Worm (Caenorhabditis elegans) whole organism, L1 larva: ENCODE results near the gene act-5.

Experiments
- C16A3.4 ChIP-seq: fragments of 150-350 bp; optimal IDR thresholded peaks from 2 replicates; lab custom pipeline; 2014; ENCODE audit warnings: missing biosample characterization, missing genetic modification characterization
- C34B4.2 ChIP-seq: sonication (generic microtip); optimal IDR thresholded peaks from 2 replicates; lab custom pipeline; 2017; ENCODE audit warnings: mild to moderate bottlenecking, missing genetic modification characterization, missing compliant biosample characterization
- Y116A8C.19 ChIP-seq: sonication (generic microtip); optimal IDR thresholded peaks from 2 replicates; lab custom pipeline; 2016; ENCODE audit warnings: missing compliant biosample characterization, missing genetic modification characterization, borderline replicate concordance
- alr-1 ChIP-seq: fragments of 200-800 bp; sonication (Bioruptor generic); optimal IDR thresholded peaks from 2 replicates; lab custom pipeline; 2018; ENCODE audit warnings: borderline replicate concordance, mild to moderate bottlenecking, missing genetic modification characterization, missing compliant biosample characterization
- ama-1 ChIP-seq: fragments of 150-350 bp; optimal IDR thresholded peaks from 2 replicates; lab custom pipeline; 2014
- ceh-88 ChIP-seq: fragments of 200-800 bp; sonication (Bioruptor generic); IDR thresholded peaks from 2 replicates; pipeline ENCODE4 v1.3.6; 2022; ENCODE audit warnings: missing genetic modification characterization, missing compliant biosample characterization
- dsc-1 ChIP-seq: sonication (generic microtip); optimal IDR thresholded peaks from 2 replicates; lab custom pipeline; 2016; ENCODE audit warnings: mild to moderate bottlenecking, missing genetic modification characterization, missing compliant biosample characterization
- egl-13 ChIP-seq: sonication (generic microtip); optimal IDR thresholded peaks from 2 replicates; lab custom pipeline; 2016; ENCODE audit warnings: missing genotype, missing genetic modification reagents, missing genetic modification characterization, missing compliant biosample characterization
- egl-27 ChIP-seq, 2 experiments: fragments of 150-350 bp in 1 of 2; sonication (generic microtip); optimal IDR thresholded peaks; 3 replicates each; lab custom pipeline; 2017 to 2018; ENCODE audit warnings: missing biosample characterization in 2 of 2, missing genetic modification characterization in 2 of 2, missing genetic modification reagents in 2 of 2
- elt-2 ChIP-seq: sonication (generic microtip); optimal IDR thresholded peaks from 2 replicates; lab custom pipeline; 2016; ENCODE audit warnings: missing genetic modification characterization, mild to moderate bottlenecking, inconsistent platforms, missing compliant biosample characterization, missing genetic modification reagents
- ets-5 ChIP-seq: fragments of 200-800 bp; sonication (Bioruptor generic); IDR thresholded peaks from 2 replicates; pipeline ENCODE4 v1.3.6; 2022; ENCODE audit warnings: missing genetic modification characterization, missing compliant biosample characterization
- fkh-10 ChIP-seq: sonication (generic microtip); optimal IDR thresholded peaks from 2 replicates; lab custom pipeline; 2017; ENCODE audit warnings: missing biosample characterization, missing genetic modification reagents, missing genetic modification characterization
- fkh-8 ChIP-seq: sonication (generic microtip); optimal IDR thresholded peaks from 2 replicates; lab custom pipeline; 2016; ENCODE audit warnings: mild to moderate bottlenecking, missing genetic modification characterization, missing compliant biosample characterization
- grh-1 ChIP-seq: fragments of 200-800 bp; sonication (Bioruptor generic); IDR thresholded peaks from 2 replicates; pipeline ENCODE4 v1.3.6; 2022; ENCODE audit warnings: missing genetic modification reagents, missing genetic modification characterization, missing compliant biosample characterization
- hlh-17 ChIP-seq: fragments of 200-800 bp; sonication (Bioruptor generic); optimal IDR thresholded peaks from 2 replicates; lab custom pipeline; 2018; ENCODE audit warnings: missing genetic modification characterization, mild to moderate bottlenecking, missing compliant biosample characterization, moderate library complexity, borderline replicate concordance
- hlh-4 ChIP-seq: sonication (generic microtip); optimal IDR thresholded peaks from 2 replicates; lab custom pipeline; 2016; ENCODE audit warnings: mild to moderate bottlenecking, missing genetic modification characterization, missing compliant biosample characterization
- irx-1 ChIP-seq: sonication (generic microtip); optimal IDR thresholded peaks from 2 replicates; lab custom pipeline; 2016; ENCODE audit warnings: missing genetic modification characterization, missing compliant biosample characterization
- isw-1 ChIP-seq: fragments of 200-800 bp; sonication (Bioruptor generic); IDR thresholded peaks from 2 replicates; pipeline ENCODE4 v1.3.6; 2022; ENCODE audit warnings: missing genetic modification characterization, missing compliant biosample characterization
- lin-13 ChIP-seq: fragments of 150-350 bp; optimal IDR thresholded peaks from 2 replicates; lab custom pipeline; 2014; ENCODE audit warnings: missing biosample characterization, missing genetic modification reagents, missing genetic modification characterization
- lin-14 ChIP-seq: fragments of 200-800 bp; sonication (Bioruptor generic); optimal IDR thresholded peaks from 2 replicates; lab custom pipeline; 2018; ENCODE audit warnings: mild to moderate bottlenecking, missing genetic modification characterization, moderate library complexity, missing compliant biosample characterization
- lin-15B ChIP-seq: fragments of 150-350 bp; sonication (generic microtip); optimal IDR thresholded peaks from 3 replicates; lab custom pipeline; 2014; ENCODE audit warnings: missing biosample characterization, missing genetic modification characterization
- lin-39 ChIP-seq: fragments of 150-350 bp; optimal IDR thresholded peaks from 2 replicates; lab custom pipeline; 2014; ENCODE audit warnings: missing biosample characterization, missing genetic modification reagents, missing genetic modification characterization
- lir-3 ChIP-seq: sonication (generic microtip); optimal IDR thresholded peaks from 2 replicates; lab custom pipeline; 2016; ENCODE audit warnings: mild to moderate bottlenecking, missing genetic modification characterization, moderate library complexity, missing compliant biosample characterization; ENCODE audit not compliant: poor library complexity
- mef-2 ChIP-seq: fragments of 150-350 bp; optimal IDR thresholded peaks from 2 replicates; lab custom pipeline; 2014; ENCODE audit warnings: missing biosample characterization, missing genetic modification characterization
- mep-1 ChIP-seq: fragments of 150-350 bp; optimal IDR thresholded peaks from 2 replicates; lab custom pipeline; 2014; ENCODE audit warnings: missing biosample characterization, missing genetic modification characterization
- nhr-28 ChIP-seq: fragments of 150-350 bp; optimal IDR thresholded peaks from 2 replicates; lab custom pipeline; 2014; ENCODE audit warnings: missing biosample characterization, missing genetic modification characterization
- nhr-71 ChIP-seq: sonication (generic microtip); optimal IDR thresholded peaks from 2 replicates; lab custom pipeline; 2016; ENCODE audit warnings: mild to moderate bottlenecking, missing genetic modification characterization, moderate library complexity, missing compliant biosample characterization
- nhr-90 ChIP-seq: sonication (generic microtip); optimal IDR thresholded peaks from 2 replicates; lab custom pipeline; 2016; ENCODE audit warnings: mild to moderate bottlenecking, missing genetic modification characterization, missing compliant biosample characterization; ENCODE audit not compliant: poor library complexity
- pax-3 ChIP-seq: fragments of 200-800 bp; sonication (Bioruptor generic); optimal IDR thresholded peaks from 2 replicates; lab custom pipeline; 2018; ENCODE audit warnings: mild to moderate bottlenecking, missing genetic modification characterization, moderate library complexity, missing compliant biosample characterization
- pqm-1 ChIP-seq: sonication (generic microtip); optimal IDR thresholded peaks from 3 replicates; lab custom pipeline; 2017; ENCODE audit warnings: missing biosample characterization, missing genetic modification characterization
- snu-23 ChIP-seq: sonication (generic microtip); optimal IDR thresholded peaks from 2 replicates; lab custom pipeline; 2016; ENCODE audit warnings: missing genetic modification characterization, missing compliant biosample characterization
- sup-37 ChIP-seq: fragments of 200-800 bp; sonication (Bioruptor generic); optimal IDR thresholded peaks from 2 replicates; lab custom pipeline; 2018; ENCODE audit warnings: mild to moderate bottlenecking, missing genetic modification characterization, missing compliant biosample characterization
- tbx-2 ChIP-seq: sonication (generic microtip); optimal IDR thresholded peaks from 2 replicates; lab custom pipeline; 2016; ENCODE audit warnings: missing genetic modification characterization, missing compliant biosample characterization
- unc-30 ChIP-seq: sonication (generic microtip); optimal IDR thresholded peaks from 2 replicates; lab custom pipeline; 2017; ENCODE audit warnings: missing biosample characterization, missing genetic modification characterization
- unc-62 ChIP-seq: fragments of 150-350 bp; optimal IDR thresholded peaks from 2 replicates; lab custom pipeline; 2014; ENCODE audit warnings: missing biosample characterization, missing genetic modification reagents, missing genetic modification characterization
- unc-86 ChIP-seq: sonication (generic microtip); optimal IDR thresholded peaks from 2 replicates; lab custom pipeline; 2016; ENCODE audit warnings: missing genetic modification characterization, missing compliant biosample characterization
- vab-15 ChIP-seq: sonication (generic microtip); optimal IDR thresholded peaks from 2 replicates; lab custom pipeline; 2017; ENCODE audit warnings: missing genotype, mild to moderate bottlenecking, missing genetic modification characterization, missing compliant biosample characterization
- ztf-4 ChIP-seq: fragments of 150-350 bp; optimal IDR thresholded peaks from 2 replicates; lab custom pipeline; 2014; ENCODE audit warnings: missing biosample characterization, missing genetic modification characterization

act-5 gene

DNA sequence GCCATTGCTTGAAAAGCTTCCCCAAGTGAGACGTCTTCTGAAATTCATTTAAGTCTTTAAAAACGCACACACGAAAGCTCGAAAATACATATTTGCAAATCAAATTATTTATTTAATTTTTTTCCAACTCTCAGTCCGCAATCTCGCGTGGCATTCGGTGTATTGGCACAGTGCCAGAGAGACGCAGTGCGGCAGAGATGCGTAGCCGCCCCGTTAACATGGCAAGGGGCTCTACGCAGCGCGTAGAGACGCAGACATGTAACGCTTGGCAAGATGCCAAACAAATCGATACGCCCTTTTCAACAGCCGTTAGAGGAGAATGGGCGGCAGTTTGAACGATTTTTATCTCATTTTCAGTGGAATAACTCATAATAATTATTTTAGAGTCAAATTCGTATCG, 37.7 kb upstream of the act-5 start, which contains the start of the genes drr-2 and set-16 (continued):
- TF ChIP-seq lin-39, result peak; percentile 92
- peak; percentile 53 for TF ChIP-seq hlh-4 (tag; lab: Kevin White, UChicago)
- TF ChIP-seq mep-1 (tag; lab: Kevin White, UChicago), result peak; percentile 99
- peak; percentile 99 for TF ChIP-seq isw-1 (GFP tag; lab: Robert Waterston, UW)
- peak; percentile 97 for TF ChIP-seq fkh-10 (GFP tag; lab: Kevin White, UChicago)
- peak; percentile 99 for TF ChIP-seq lin-13 (GFP tag; lab: Kevin White, UChicago)
- peak; percentile 99 for TF ChIP-seq fkh-8 (tag; lab: Kevin White, UChicago)
- peak; percentile 99 for TF ChIP-seq tbx-2 (tag; lab: Kevin White, UChicago)
- peak; percentile 95 for TF ChIP-seq ceh-88

ce11 chrIII:13642776-13643175, 36.9 kb upstream of the act-5 start:
- no peak for TF ChIP-seq C34B4.2 (tag; lab: Kevin White, UChicago)
- TF ChIP-seq unc-62 (GFP tag; lab: Kevin White, UChicago), result no peak
- no peak for TF ChIP-seq lin-14
- no peak for TF ChIP-seq egl-13 (tag; lab: Kevin White, UChicago)
- TF ChIP-seq ceh-88, result no peak
- no peak for TF ChIP-seq vab-15
- no peak for TF ChIP-seq sup-37
- no peak for TF ChIP-seq irx-1 (tag; lab: Kevin White, UChicago)
- no peak for TF ChIP-seq dsc-1 (tag; lab: Kevin White, UChicago)
- no peak for TF ChIP-seq alr-1 (tag; lab: Kevin White, UChicago)
- TF ChIP-seq Y116A8C.19 (tag; lab: Kevin White, UChicago), result no peak
- TF ChIP-seq unc-86 (tag; lab: Kevin White, UChicago), result no peak
- no peak for TF ChIP-seq mef-2
- no peak for TF ChIP-seq egl-27 (tag; optimal IDR thresholded peaks at IDR 0.05; lab: Kevin White, UChicago)
- TF ChIP-seq, all 84 proteins: peak for 0

- no peak for TF ChIP-seq lin-15B (tag; lab: Kevin White, UChicago)
- TF ChIP-seq nhr-90 (tag; lab: Kevin White, UChicago), result no peak
- TF ChIP-seq pqm-1 (tag; lab: Kevin White, UChicago), result no peak
- TF ChIP-seq unc-30 (tag; lab: Kevin White, UChicago), result no peak
- no peak for TF ChIP-seq snu-23 (GFP tag; lab: Kevin White, UChicago)
- no peak for TF ChIP-seq ets-5 (GFP tag; lab: Robert Waterston, UW)
- no peak for TF ChIP-seq C16A3.4
- TF ChIP-seq pax-3 (tag; lab: Kevin White, UChicago), result no peak
- TF ChIP-seq elt-2 (tag; lab: Kevin White, UChicago), result no peak
- no peak for TF ChIP-seq vab-15
- no peak for TF ChIP-seq dsc-1 (tag; lab: Kevin White, UChicago)
- TF ChIP-seq ztf-4 (tag; lab: Kevin White, UChicago), result no peak
- no peak for TF ChIP-seq isw-1 (GFP tag; lab: Robert Waterston, UW)
- TF ChIP-seq C34B4.2 (tag; lab: Kevin White, UChicago), result no peak
- TF ChIP-seq nhr-71 (tag; lab: Kevin White, UChicago), result no peak
- no peak for TF ChIP-seq nhr-28
- no peak for TF ChIP-seq grh-1 (GFP tag; lab: Robert Waterston, UW)
- no peak for TF ChIP-seq hlh-17
- TF ChIP-seq alr-1 (tag; lab: Kevin White, UChicago), result no peak
These were observed 36.4 kb upstream of the act-5 start, which contains the start of gene T12D8.10 for ce11 chrIII:13642227-13642626. T12D8.10 (minus strand) TSS chrIII:13642327.

ce11 chrIII:13641588-13641987, 35.7 kb upstream of the act-5 start, which contains the start of gene acbp-5:
acbp-5 (minus strand) TSS chrIII:13641688.
- TF ChIP-seq lir-3 (tag; lab: Kevin White, UChicago) (no peak), ama-1 (lab: Kevin White, UChicago) (no peak)
